Fruit fly (Drosophila melanogaster) whole organism, embryonic: ENCODE results near the gene sra.
A peak's percentile ranks its signal among the peaks of the same experiment; 100 is the strongest.

Experiments used
- Aef1 ChIP-seq: fragments of 200-800 bp; sonication (Bioruptor generic); IDR thresholded peaks from 3 replicates; pipeline ENCODE4 v1.3.6; 2022; ENCODE audit warnings: missing biosample characterization, missing genetic modification characterization
- C15 ChIP-seq: fragments of 200-800 bp; sonication (Bioruptor generic); IDR thresholded peaks from 3 replicates; pipeline ENCODE4 v1.3.6; 2022; ENCODE audit warnings: missing biosample characterization, missing genetic modification characterization
- CG10209 ChIP-seq: fragments of 200-800 bp; sonication (Bioruptor generic); optimal IDR thresholded peaks from 3 replicates; lab custom pipeline; 2017; ENCODE audit warnings: missing biosample characterization, mild to moderate bottlenecking, missing genetic modification characterization, missing genetic modification reagents
- CG12659 ChIP-seq: fragments of 200-800 bp; sonication (Bioruptor generic); optimal IDR thresholded peaks from 3 replicates; lab custom pipeline; 2017; ENCODE audit warnings: mild to moderate bottlenecking, missing biosample characterization, missing genetic modification reagents, missing genetic modification characterization
- CG13296 ChIP-seq: fragments of 200-800 bp; sonication (Bioruptor generic); optimal IDR thresholded peaks from 3 replicates; lab custom pipeline; 2018; ENCODE audit warnings: missing biosample characterization, mild to moderate bottlenecking, missing genetic modification characterization
- CG13624 ChIP-seq: fragments of 200-800 bp; sonication (Bioruptor generic); optimal IDR thresholded peaks from 2 replicates; lab custom pipeline; 2016; ENCODE audit warnings: missing biosample characterization, missing genetic modification characterization
- CG16863 ChIP-seq: fragments of 200-800 bp; sonication (Bioruptor generic); optimal IDR thresholded peaks from 3 replicates; lab custom pipeline; 2016; ENCODE audit warnings: missing biosample characterization, missing genetic modification characterization
- CG18619 ChIP-seq: fragments of 200-800 bp; sonication (Bioruptor generic); optimal IDR thresholded peaks from 3 replicates; lab custom pipeline; 2017; ENCODE audit warnings: missing biosample characterization, mild to moderate bottlenecking, missing genetic modification characterization
- CG33557 ChIP-seq: fragments of 200-800 bp; sonication (Bioruptor generic); optimal IDR thresholded peaks from 2 replicates; lab custom pipeline; 2019; ENCODE audit warnings: missing biosample characterization, mild to moderate bottlenecking, missing genetic modification characterization, moderate library complexity
- CG4404 ChIP-seq: fragments of 200-800 bp; sonication (Bioruptor generic); IDR thresholded peaks from 2 replicates; pipeline ENCODE4 v1.3.6; 2022; ENCODE audit warnings: missing biosample characterization, missing genetic modification characterization
- CG5180 ChIP-seq: fragments of 200-800 bp; sonication (Bioruptor generic); optimal IDR thresholded peaks from 3 replicates; lab custom pipeline; 2017; ENCODE audit warnings: missing biosample characterization, missing genetic modification characterization, mild to moderate bottlenecking, moderate library complexity, missing genetic modification reagents
- CG6175 ChIP-seq: fragments of 200-800 bp; sonication (Bioruptor generic); IDR thresholded peaks from 3 replicates; pipeline ENCODE4 v1.3.6; 2022; ENCODE audit warnings: missing biosample characterization, missing genetic modification characterization
- CG7786 ChIP-seq: fragments of 200-800 bp; sonication (Bioruptor generic); optimal IDR thresholded peaks from 2 replicates; lab custom pipeline; 2016; ENCODE audit warnings: missing biosample characterization, missing genetic modification characterization
- CG7839 ChIP-seq: fragments of 200-800 bp; sonication (Bioruptor generic); optimal IDR thresholded peaks from 3 replicates; lab custom pipeline; 2018; ENCODE audit warnings: missing biosample characterization, mild to moderate bottlenecking, missing genetic modification characterization, moderate library complexity
- CG8281 ChIP-seq: fragments of 200-800 bp; sonication (Bioruptor generic); optimal IDR thresholded peaks from 2 replicates; lab custom pipeline; 2018; ENCODE audit warnings: missing biosample characterization, mild to moderate bottlenecking, missing genetic modification characterization, moderate library complexity
- CG8388 ChIP-seq: fragments of 200-800 bp; sonication (Bioruptor generic); optimal IDR thresholded peaks from 2 replicates; lab custom pipeline; 2019; ENCODE audit warnings: missing biosample characterization, mild to moderate bottlenecking, missing genetic modification characterization, moderate library complexity
- CG8924 ChIP-seq: fragments of 200-800 bp; optimal IDR thresholded peaks from 3 replicates; lab custom pipeline; 2019; ENCODE audit warnings: missing biosample characterization, mild to moderate bottlenecking, missing genetic modification characterization, moderate library complexity
- CG9609 ChIP-seq: fragments of 200-800 bp; sonication (Bioruptor generic); optimal IDR thresholded peaks from 3 replicates; lab custom pipeline; 2016; ENCODE audit warnings: missing biosample characterization, missing genetic modification characterization
- CTCF ChIP-seq: fragments of 200-800 bp; sonication (Bioruptor generic); optimal IDR thresholded peaks from 2 replicates; lab custom pipeline; 2017; ENCODE audit warnings: missing biosample characterization, mild to moderate bottlenecking, missing genetic modification characterization, moderate library complexity
- CrebB ChIP-seq: fragments of 200-800 bp; sonication (Bioruptor generic); optimal IDR thresholded peaks from 3 replicates; lab custom pipeline; 2018; ENCODE audit warnings: missing biosample characterization, mild to moderate bottlenecking, missing genetic modification characterization
- Dbx ChIP-seq: fragments of 200-800 bp; sonication (Bioruptor generic); IDR thresholded peaks from 3 replicates; pipeline ENCODE4 v1.3.6; 2022; ENCODE audit warnings: missing biosample characterization, missing genetic modification characterization
- Dll ChIP-seq: fragments of 200-800 bp; sonication (Bioruptor generic); IDR thresholded peaks from 4 replicates; pipeline ENCODE4 v1.3.6; 2022; ENCODE audit warnings: missing biosample characterization, missing genetic modification characterization; ENCODE audit not compliant: partially characterized antibody
- Drgx ChIP-seq: fragments of 200-800 bp; sonication (Bioruptor generic); IDR thresholded peaks from 2 replicates; pipeline ENCODE4 v1.3.6; 2022; ENCODE audit warnings: missing biosample characterization, missing genetic modification characterization
- Fer2 ChIP-seq: fragments of 200-800 bp; sonication (Bioruptor generic); optimal IDR thresholded peaks from 2 replicates; lab custom pipeline; 2018; ENCODE audit warnings: missing biosample characterization, mild to moderate bottlenecking, missing genetic modification characterization, moderate library complexity
- GATAe ChIP-seq: fragments of 200-800 bp; sonication (Bioruptor generic); conservative IDR thresholded peaks from 2 replicates; pipeline ENCODE4 v1.3.6; 2022; ENCODE audit warnings: missing biosample characterization, missing genetic modification characterization
- Gug ChIP-seq: fragments of 200-800 bp; sonication (Bioruptor generic); IDR thresholded peaks from 4 replicates; pipeline ENCODE4 v1.3.6; 2022; ENCODE audit warnings: missing biosample characterization, missing genetic modification characterization
- Hmr ChIP-seq: fragments of 200-800 bp; sonication (Bioruptor generic); optimal IDR thresholded peaks from 3 replicates; lab custom pipeline; 2017; ENCODE audit warnings: mild to moderate bottlenecking, missing biosample characterization, missing genetic modification reagents, missing genetic modification characterization
- Lhr ChIP-seq: fragments of 200-800 bp; sonication (Bioruptor generic); optimal IDR thresholded peaks from 3 replicates; lab custom pipeline; 2017; ENCODE audit warnings: mild to moderate bottlenecking, missing biosample characterization, missing genetic modification reagents, missing genetic modification characterization
- MESR4 ChIP-seq: fragments of 200-800 bp; sonication (Bioruptor generic); optimal IDR thresholded peaks from 2 replicates; lab custom pipeline; 2018; ENCODE audit warnings: missing biosample characterization, mild to moderate bottlenecking, missing genetic modification characterization, moderate library complexity
- Myb ChIP-seq: fragments of 200-800 bp; sonication (Bioruptor generic); optimal IDR thresholded peaks from 2 replicates; lab custom pipeline; 2016; ENCODE audit warnings: missing biosample characterization, missing genetic modification characterization
- NC2β ChIP-seq: fragments of 200-800 bp; sonication (Bioruptor generic); optimal IDR thresholded peaks from 2 replicates; lab custom pipeline; 2016; ENCODE audit warnings: missing biosample characterization, missing genetic modification characterization
- NK7.1 ChIP-seq: fragments of 200-800 bp; sonication (Bioruptor generic); optimal IDR thresholded peaks from 3 replicates; lab custom pipeline; 2016; ENCODE audit warnings: missing biosample characterization, missing genetic modification characterization
- Nf-YB ChIP-seq: fragments of 200-800 bp; sonication (Bioruptor generic); optimal IDR thresholded peaks from 3 replicates; lab custom pipeline; 2019; ENCODE audit warnings: missing biosample characterization, mild to moderate bottlenecking, missing genetic modification characterization, moderate library complexity
- Oli ChIP-seq: fragments of 200-800 bp; sonication (Bioruptor generic); optimal IDR thresholded peaks from 2 replicates; lab custom pipeline; 2018; ENCODE audit warnings: missing biosample characterization, mild to moderate bottlenecking, missing genetic modification characterization, moderate library complexity
- Sry-β ChIP-seq: fragments of 200-800 bp; sonication (Bioruptor generic); optimal IDR thresholded peaks from 2 replicates; lab custom pipeline; 2018; ENCODE audit warnings: missing biosample characterization, mild to moderate bottlenecking, missing genetic modification characterization, moderate library complexity
- ab ChIP-seq: fragments of 200-800 bp; sonication (Bioruptor generic); optimal IDR thresholded peaks from 2 replicates; lab custom pipeline; 2016; ENCODE audit warnings: missing biosample characterization, missing genetic modification characterization
- insv ChIP-seq, 2 experiments: fragments of 200-800 bp; sonication (Bioruptor generic); optimal IDR thresholded peaks; 3 replicates each; lab custom pipeline; 2016 to 2018; ENCODE audit warnings: missing biosample characterization in 2 of 2, missing genetic modification characterization in 2 of 2
- ken ChIP-seq: fragments of 200-800 bp; sonication (Bioruptor generic); IDR thresholded peaks from 3 replicates; pipeline ENCODE4 v1.3.6; 2022; ENCODE audit warnings: missing biosample characterization, missing genetic modification characterization
- knrl ChIP-seq: fragments of 200-800 bp; sonication (Bioruptor generic); IDR thresholded peaks from 3 replicates; pipeline ENCODE4 v1.3.6; 2022; ENCODE audit warnings: missing biosample characterization, missing genetic modification characterization; ENCODE audit not compliant: partially characterized antibody
- lbe ChIP-seq: fragments of 200-800 bp; sonication (Bioruptor generic); optimal IDR thresholded peaks from 2 replicates; lab custom pipeline; 2016; ENCODE audit warnings: missing biosample characterization, mild to moderate bottlenecking, missing genetic modification characterization
- prd ChIP-seq, 3 experiments: fragments of >200 bp in 2 of 3; fragments of 200-800 bp in 1 of 3; sonication (Bioruptor generic) in 1 of 3; optimal IDR thresholded peaks in 2 of 3; IDR thresholded peaks in 1 of 3; 2 replicates in 2 of 3; 3 replicates in 1 of 3; pipeline versions ENCODE4 v1.3.6 to Lab custom; 2017 to 2022; ENCODE audit warnings: missing biosample characterization in 1 of 3, missing genetic modification characterization in 1 of 3
- rib ChIP-seq: fragments of 200-800 bp; sonication (Bioruptor generic); IDR thresholded peaks from 2 replicates; pipeline ENCODE4 v1.3.6; 2022; ENCODE audit warnings: missing biosample characterization, missing genetic modification characterization
- run ChIP-seq: fragments of 200-800 bp; sonication (Bioruptor generic); optimal IDR thresholded peaks from 3 replicates; lab custom pipeline; 2018; ENCODE audit warnings: missing biosample characterization, mild to moderate bottlenecking, missing genetic modification characterization
- sob ChIP-seq: fragments of 200-800 bp; sonication (Bioruptor generic); IDR thresholded peaks from 2 replicates; pipeline ENCODE4 v1.3.6; 2022; ENCODE audit warnings: missing biosample characterization, missing genetic modification characterization
- sr ChIP-seq: fragments of 200-800 bp; sonication (Bioruptor generic); IDR thresholded peaks from 3 replicates; pipeline ENCODE4 v1.3.6; 2022; ENCODE audit warnings: missing biosample characterization, missing genetic modification characterization
- ssp ChIP-seq: fragments of 200-800 bp; sonication (Bioruptor generic); IDR thresholded peaks from 2 replicates; pipeline ENCODE4 v1.3.6; 2022; ENCODE audit warnings: missing biosample characterization, missing genetic modification characterization
- stc ChIP-seq: fragments of 200-800 bp; sonication (Bioruptor generic); IDR thresholded peaks from 2 replicates; pipeline ENCODE4 v1.3.6; 2022; ENCODE audit warnings: missing biosample characterization, missing genetic modification characterization
- stwl ChIP-seq: fragments of 200-800 bp; sonication (Bioruptor generic); optimal IDR thresholded peaks from 3 replicates; lab custom pipeline; 2018; ENCODE audit warnings: missing biosample characterization, mild to moderate bottlenecking, missing genetic modification characterization, moderate library complexity
- sug ChIP-seq: fragments of 200-800 bp; optimal IDR thresholded peaks from 2 replicates; lab custom pipeline; 2019; ENCODE audit warnings: missing biosample characterization, mild to moderate bottlenecking, missing genetic modification characterization, moderate library complexity
- trh ChIP-seq: fragments of 200-800 bp; sonication (Bioruptor generic); optimal IDR thresholded peaks from 2 replicates; lab custom pipeline; 2016; ENCODE audit warnings: missing biosample characterization, missing genetic modification characterization
- ttk ChIP-seq: fragments of 200-800 bp; sonication (Bioruptor generic); IDR thresholded peaks from 2 replicates; pipeline ENCODE4 v2.1.2; 2022; ENCODE audit warnings: missing biosample characterization, missing genetic modification characterization
- yki ChIP-seq: fragments of >200 bp; optimal IDR thresholded peaks from 3 replicates; lab custom pipeline; 2018

Gene sra

DNA sequence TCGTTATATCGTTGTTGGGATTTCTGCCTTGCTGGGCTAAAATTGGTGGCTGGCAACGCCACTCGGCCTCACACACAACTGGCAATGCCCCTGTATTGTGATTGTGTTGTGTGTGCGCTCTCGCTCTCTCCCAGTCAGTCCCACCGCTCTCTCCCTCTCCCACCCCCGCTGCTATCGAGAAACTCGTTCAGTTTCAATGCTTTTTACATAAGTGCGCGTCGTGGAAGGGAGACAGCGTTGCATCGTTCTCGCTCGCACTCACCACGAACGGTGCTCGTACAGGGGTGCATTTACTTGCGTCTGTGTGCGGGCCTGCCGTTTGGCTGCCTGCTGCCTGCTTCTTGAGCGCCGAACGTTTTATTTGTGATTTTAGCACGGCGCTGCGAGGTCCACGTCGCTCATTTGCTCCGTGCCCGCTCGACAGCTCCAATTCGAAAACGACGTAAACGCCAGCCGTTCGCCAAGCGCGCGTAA lies 55.7 kb downstream of the sra start (continued):
- peak; percentile 86 for TF ChIP-seq sug
- peak; percentile 44 for TF ChIP-seq CG7839 (tag; lab: Kevin White, UChicago)
- TF ChIP-seq Myb = peak; percentile 34
- peak; percentile 50 for TF ChIP-seq CTCF (GFP tag; lab: Kevin White, UChicago)
- peak; percentile 49 for TF ChIP-seq CG12659 (GFP tag; lab: Kevin White, UChicago)
- no peak for TF ChIP-seq Fer2 (tag; lab: Kevin White, UChicago)
- no peak for TF ChIP-seq Drgx (GFP tag; lab: Robert Waterston, UW)
- peak; percentile 18 for TF ChIP-seq CG16863 (GFP tag; lab: Kevin White, UChicago)
- no peak for TF ChIP-seq sob (GFP tag; lab: Robert Waterston, UW)
- TF ChIP-seq Oli (tag; lab: Kevin White, UChicago) = no peak
- TF ChIP-seq CG33557 = peak; percentile 27
- TF ChIP-seq ssp (GFP tag; lab: Robert Waterston, UW) = no peak
- TF ChIP-seq insv (GFP tag; optimal IDR thresholded peaks at IDR 0.05; lab: Kevin White, UChicago) = peak in 1 of 2 experiments; percentile 79
- TF ChIP-seq Aef1 (GFP tag; lab: Robert Waterston, UW) = no peak
- TF ChIP-seq ken (GFP tag; lab: Robert Waterston, UW) = no peak
- TF ChIP-seq CG7786 (GFP tag; lab: Kevin White, UChicago) = no peak
- TF ChIP-seq Lhr (GFP tag; lab: Kevin White, UChicago) = no peak
- TF ChIP-seq CG6175 (GFP tag; lab: Robert Waterston, UW) = no peak
- peak; percentile 95 for TF ChIP-seq CG5180 (GFP tag; lab: Kevin White, UChicago)
- TF ChIP-seq sr (GFP tag; lab: Robert Waterston, UW) = no peak
- peak; percentile 36 for TF ChIP-seq MESR4
- peak; percentile 25 for TF ChIP-seq CG13296
- no peak for TF ChIP-seq stwl (tag; lab: Kevin White, UChicago)
- TF ChIP-seq Sry-β (GFP tag; lab: Kevin White, UChicago) = no peak
- peak; percentile 70 for TF ChIP-seq CrebB
- TF ChIP-seq ab (GFP tag; lab: Kevin White, UChicago) = peak; percentile 48
- TF ChIP-seq CG8388 (GFP tag; lab: Kevin White, UChicago) = no peak
- TF ChIP-seq yki (lab: Kevin White, UChicago) = peak; percentile 87
- TF ChIP-seq NK7.1 = peak; percentile 36
- TF ChIP-seq GATAe (GFP tag; lab: Robert Waterston, UW) = no peak
- no peak for TF ChIP-seq ttk (GFP tag; lab: Robert Waterston, UW)
- TF ChIP-seq trh (GFP tag; lab: Kevin White, UChicago) = no peak
- TF ChIP-seq knrl (GFP tag; lab: Robert Waterston, UW) = no peak
- TF ChIP-seq Dbx (GFP tag; lab: Robert Waterston, UW) = no peak
- no peak for TF ChIP-seq run (tag; lab: Kevin White, UChicago)
- no peak for TF ChIP-seq CG4404 (GFP tag; lab: Robert Waterston, UW)
- TF ChIP-seq prd (optimal IDR thresholded peaks at IDR 0.05; lab: Kevin White, UChicago) = no peak
- TF ChIP-seq prd (GFP tag; IDR thresholded peaks at IDR 0.05; lab: Robert Waterston, UW) = no peak
- peak; percentile 60 for TF ChIP-seq Hmr (GFP tag; lab: Kevin White, UChicago)
- TF ChIP-seq CG8281 (tag; lab: Kevin White, UChicago) = peak; percentile 20
- peak; percentile 72 for TF ChIP-seq CG13624 (GFP tag; lab: Kevin White, UChicago)
- TF ChIP-seq stc (GFP tag; lab: Robert Waterston, UW) = no peak
- TF ChIP-seq Dll (GFP tag; lab: Robert Waterston, UW) = no peak
- TF ChIP-seq CG9609 (GFP tag; lab: Kevin White, UChicago) = no peak
- peak; percentile 60 for TF ChIP-seq CG10209 (GFP tag; lab: Kevin White, UChicago)
- TF ChIP-seq Nf-YB = peak; percentile 10
- TF ChIP-seq C15 = no peak
- TF ChIP-seq CG8924 = peak; percentile 72
- TF ChIP-seq Gug (GFP tag; lab: Robert Waterston, UW) = no peak
- TF ChIP-seq CG18619 (GFP tag; lab: Kevin White, UChicago) = no peak
- TF ChIP-seq lbe (GFP tag; lab: Kevin White, UChicago) = peak; percentile 72
- no peak for TF ChIP-seq rib (GFP tag; lab: Robert Waterston, UW)
- TF ChIP-seq NC2β (GFP tag; lab: Kevin White, UChicago) = peak; percentile 5
